Fruit fly (Drosophila melanogaster) whole organism, embryonic: ENCODE data around the gene glob2.
A peak's percentile ranks its signal among the peaks of the same experiment; 100 is the strongest.

Experiments
- CG11247 ChIP-seq: fragments of 200-800 bp; sonication (Bioruptor generic); IDR thresholded peaks from 2 replicates; pipeline ENCODE4 v1.3.6; 2022; ENCODE audit warnings: missing biosample characterization, missing genetic modification characterization
- CG13424 ChIP-seq: fragments of 200-800 bp; sonication (Bioruptor generic); optimal IDR thresholded peaks from 2 replicates; lab custom pipeline; 2019; ENCODE audit warnings: missing biosample characterization, mild to moderate bottlenecking, missing genetic modification characterization, moderate library complexity
- CG16779 ChIP-seq: fragments of 200-800 bp; sonication (Bioruptor generic); IDR thresholded peaks from 2 replicates; pipeline ENCODE4 v1.3.6; 2022; ENCODE audit warnings: missing biosample characterization, missing genetic modification characterization
- CG16813 ChIP-seq: fragments of 200-800 bp; sonication (Bioruptor generic); IDR thresholded peaks from 3 replicates; pipeline ENCODE4 v1.3.6; 2022; ENCODE audit warnings: missing biosample characterization, missing genetic modification characterization; ENCODE audit not compliant: partially characterized antibody
- CG17829 ChIP-seq: fragments of 200-800 bp; optimal IDR thresholded peaks from 2 replicates; lab custom pipeline; 2019; ENCODE audit warnings: missing biosample characterization, mild to moderate bottlenecking, missing genetic modification characterization, moderate library complexity
- CG3065 ChIP-seq: fragments of 200-800 bp; sonication (Bioruptor generic); optimal IDR thresholded peaks from 2 replicates; lab custom pipeline; 2016; ENCODE audit warnings: missing biosample characterization, missing genetic modification characterization
- CG31224 ChIP-seq: fragments of 200-800 bp; sonication (Bioruptor generic); IDR thresholded peaks from 2 replicates; pipeline ENCODE4 v1.3.6; 2022; ENCODE audit warnings: missing biosample characterization, missing genetic modification characterization
- CG3163 ChIP-seq: fragments of 200-800 bp; sonication (Bioruptor generic); optimal IDR thresholded peaks from 3 replicates; lab custom pipeline; 2016; ENCODE audit warnings: missing biosample characterization, missing genetic modification characterization
- CG34376 ChIP-seq: fragments of 200-800 bp; sonication (Bioruptor generic); optimal IDR thresholded peaks from 2 replicates; lab custom pipeline; 2018; ENCODE audit warnings: missing biosample characterization, mild to moderate bottlenecking, missing genetic modification characterization
- CG3847 ChIP-seq: fragments of 200-800 bp; sonication (Bioruptor generic); IDR thresholded peaks from 2 replicates; pipeline ENCODE4 v1.3.6; 2022; ENCODE audit warnings: missing biosample characterization, missing genetic modification characterization
- CG4360 ChIP-seq: fragments of 200-800 bp; sonication (Bioruptor generic); IDR thresholded peaks from 2 replicates; pipeline ENCODE4 v1.3.6; 2022; ENCODE audit warnings: missing biosample characterization, missing genetic modification characterization
- CG4820 ChIP-seq: fragments of 200-800 bp; sonication (Bioruptor generic); optimal IDR thresholded peaks from 3 replicates; lab custom pipeline; 2016; ENCODE audit warnings: missing biosample characterization, missing genetic modification characterization
- CG5953 ChIP-seq: fragments of 200-800 bp; sonication (Bioruptor generic); IDR thresholded peaks from 2 replicates; pipeline ENCODE4 v1.3.6; 2022; ENCODE audit warnings: missing biosample characterization, missing genetic modification characterization
- CG7271 ChIP-seq: fragments of 200-800 bp; sonication (Bioruptor generic); optimal IDR thresholded peaks from 2 replicates; lab custom pipeline; 2018; ENCODE audit warnings: missing biosample characterization, mild to moderate bottlenecking, missing genetic modification characterization, moderate library complexity
- CG7745 ChIP-seq: fragments of 200-800 bp; sonication (Bioruptor generic); optimal IDR thresholded peaks from 2 replicates; lab custom pipeline; 2018; ENCODE audit warnings: missing biosample characterization, mild to moderate bottlenecking, missing genetic modification characterization, moderate library complexity
- Eip74EF ChIP-seq, 2 experiments: fragments of 200-800 bp in 1 of 2; fragments of >200 bp in 1 of 2; sonication (Bioruptor generic) in 1 of 2; optimal IDR thresholded peaks; 2 replicates each; lab custom pipeline; 2017 to 2019; ENCODE audit warnings: missing biosample characterization in 2 of 2, missing genetic modification characterization in 2 of 2, mild to moderate bottlenecking in 1 of 2, moderate library complexity in 1 of 2
- Hand ChIP-seq: fragments of 200-800 bp; sonication (Bioruptor generic); optimal IDR thresholded peaks from 2 replicates; lab custom pipeline; 2017; ENCODE audit warnings: mild to moderate bottlenecking, missing biosample characterization, missing genetic modification reagents, missing genetic modification characterization
- HmgZ ChIP-seq: fragments of 200-800 bp; sonication (Bioruptor generic); optimal IDR thresholded peaks from 2 replicates; lab custom pipeline; 2018; ENCODE audit warnings: missing biosample characterization, mild to moderate bottlenecking, missing genetic modification characterization
- Hr3 ChIP-seq: fragments of 200-800 bp; sonication (Bioruptor generic); optimal IDR thresholded peaks from 3 replicates; lab custom pipeline; 2016; ENCODE audit warnings: missing biosample characterization, missing genetic modification characterization
- Hr78 ChIP-seq, 2 experiments: fragments of 200-800 bp in 1 of 2; fragments of >200 bp in 1 of 2; sonication (Bioruptor generic) in 1 of 2; optimal IDR thresholded peaks; 2 replicates each; lab custom pipeline; 2017 to 2019; ENCODE audit warnings: missing biosample characterization in 2 of 2, missing genetic modification characterization in 2 of 2, mild to moderate bottlenecking in 1 of 2, moderate library complexity in 1 of 2
- Jarid2 ChIP-seq: fragments of 200-800 bp; sonication (Bioruptor generic); optimal IDR thresholded peaks from 3 replicates; lab custom pipeline; 2017; ENCODE audit warnings: mild to moderate bottlenecking, missing biosample characterization, missing genetic modification reagents, missing genetic modification characterization
- MTF-1 ChIP-seq: fragments of 200-800 bp; sonication (Bioruptor generic); optimal IDR thresholded peaks from 2 replicates; lab custom pipeline; 2018; ENCODE audit warnings: missing biosample characterization, mild to moderate bottlenecking, missing genetic modification characterization, borderline replicate concordance
- Pdp1 ChIP-seq, 2 experiments: fragments of 200-800 bp; sonication (Bioruptor generic); optimal IDR thresholded peaks; 3 replicates each; lab custom pipeline; 2016; ENCODE audit warnings: missing biosample characterization in 2 of 2, missing genetic modification characterization in 2 of 2, mild to moderate bottlenecking in 1 of 2, moderate library complexity in 1 of 2
- Rfx ChIP-seq: fragments of 200-800 bp; sonication (Bioruptor generic); IDR thresholded peaks from 2 replicates; pipeline ENCODE4 v1.3.6; 2022; ENCODE audit warnings: missing biosample characterization, missing genetic modification characterization
- Six4 ChIP-seq: fragments of 200-800 bp; sonication (Bioruptor generic); optimal IDR thresholded peaks from 2 replicates; lab custom pipeline; 2016; ENCODE audit warnings: missing biosample characterization, missing genetic modification characterization
- bcd ChIP-seq: fragments of 200-800 bp; sonication (Bioruptor generic); optimal IDR thresholded peaks from 2 replicates; lab custom pipeline; 2017; ENCODE audit warnings: missing biosample characterization, mild to moderate bottlenecking, missing genetic modification characterization
- ci ChIP-seq: fragments of 200-800 bp; sonication (Bioruptor generic); IDR thresholded peaks from 3 replicates; pipeline ENCODE4 v1.3.6; 2022; ENCODE audit warnings: missing biosample characterization, missing genetic modification characterization
- dan ChIP-seq: fragments of 200-800 bp; sonication (Bioruptor generic); IDR thresholded peaks from 2 replicates; pipeline ENCODE4 v1.3.6; 2022; ENCODE audit warnings: missing biosample characterization, missing genetic modification characterization
- dimm ChIP-seq: fragments of 200-800 bp; sonication (Bioruptor generic); IDR thresholded peaks from 2 replicates; pipeline ENCODE4 v1.3.6; 2022; ENCODE audit warnings: missing biosample characterization, missing genetic modification characterization
- exex ChIP-seq: fragments of 200-800 bp; sonication (Bioruptor generic); optimal IDR thresholded peaks from 4 replicates; lab custom pipeline; 2018; ENCODE audit warnings: missing biosample characterization, mild to moderate bottlenecking, missing genetic modification characterization, moderate library complexity
- gem ChIP-seq: fragments of 200-800 bp; sonication (Bioruptor generic); optimal IDR thresholded peaks from 2 replicates; lab custom pipeline; 2019; ENCODE audit warnings: missing biosample characterization, mild to moderate bottlenecking, missing genetic modification characterization, moderate library complexity
- grn ChIP-seq: fragments of 200-800 bp; sonication (Bioruptor generic); optimal IDR thresholded peaks from 3 replicates; lab custom pipeline; 2017; ENCODE audit warnings: missing biosample characterization, missing genetic modification characterization
- ken ChIP-seq: fragments of 200-800 bp; sonication (Bioruptor generic); IDR thresholded peaks from 3 replicates; pipeline ENCODE4 v1.3.6; 2022; ENCODE audit warnings: missing biosample characterization, missing genetic modification characterization
- lilli ChIP-seq: fragments of 200-800 bp; sonication (Bioruptor generic); optimal IDR thresholded peaks from 3 replicates; lab custom pipeline; 2016; ENCODE audit warnings: missing biosample characterization, missing genetic modification characterization
- lola ChIP-seq, 3 experiments: fragments of >200 bp in 2 of 3; fragments of 200-800 bp in 1 of 3; sonication (Bioruptor generic) in 1 of 3; optimal IDR thresholded peaks; 2 replicates each; lab custom pipeline; 2017 to 2019; ENCODE audit warnings: missing biosample characterization in 3 of 3, missing genetic modification characterization in 3 of 3, mild to moderate bottlenecking in 1 of 3, moderate library complexity in 1 of 3
- nom ChIP-seq: fragments of 200-800 bp; sonication (Bioruptor generic); optimal IDR thresholded peaks from 2 replicates; lab custom pipeline; 2017; ENCODE audit warnings: missing biosample characterization, missing genetic modification characterization, mild to moderate bottlenecking, moderate library complexity, missing genetic modification reagents
- oc ChIP-seq: fragments of 200-800 bp; sonication (Bioruptor generic); optimal IDR thresholded peaks from 2 replicates; lab custom pipeline; 2018; ENCODE audit warnings: missing biosample characterization, mild to moderate bottlenecking, missing genetic modification characterization, moderate library complexity
- phol ChIP-seq: fragments of 200-800 bp; sonication (Bioruptor generic); optimal IDR thresholded peaks from 3 replicates; lab custom pipeline; 2018; ENCODE audit warnings: missing biosample characterization, mild to moderate bottlenecking, missing genetic modification characterization, moderate library complexity
- prd ChIP-seq, 3 experiments: fragments of >200 bp in 2 of 3; fragments of 200-800 bp in 1 of 3; sonication (Bioruptor generic) in 1 of 3; optimal IDR thresholded peaks in 2 of 3; IDR thresholded peaks in 1 of 3; 2 replicates in 2 of 3; 3 replicates in 1 of 3; pipeline versions ENCODE4 v1.3.6 to Lab custom; 2017 to 2022; ENCODE audit warnings: missing biosample characterization in 1 of 3, missing genetic modification characterization in 1 of 3
- scrt ChIP-seq: fragments of 200-800 bp; sonication (Bioruptor generic); optimal IDR thresholded peaks from 2 replicates; lab custom pipeline; 2018; ENCODE audit warnings: missing biosample characterization, mild to moderate bottlenecking, missing genetic modification characterization, moderate library complexity
- slp2 ChIP-seq: fragments of 200-800 bp; sonication (Bioruptor generic); optimal IDR thresholded peaks from 2 replicates; lab custom pipeline; 2016; ENCODE audit warnings: missing biosample characterization, missing genetic modification characterization
- tup ChIP-seq: fragments of 200-800 bp; sonication (Bioruptor generic); optimal IDR thresholded peaks from 2 replicates; lab custom pipeline; 2016; ENCODE audit warnings: missing biosample characterization, mild to moderate bottlenecking, missing genetic modification characterization, moderate library complexity
- zfh1 ChIP-seq: fragments of 200-800 bp; sonication (Bioruptor generic); IDR thresholded peaks from 3 replicates; pipeline ENCODE4 v1.3.6; 2022; ENCODE audit warnings: missing biosample characterization, missing genetic modification characterization

The glob2 gene

DNA sequence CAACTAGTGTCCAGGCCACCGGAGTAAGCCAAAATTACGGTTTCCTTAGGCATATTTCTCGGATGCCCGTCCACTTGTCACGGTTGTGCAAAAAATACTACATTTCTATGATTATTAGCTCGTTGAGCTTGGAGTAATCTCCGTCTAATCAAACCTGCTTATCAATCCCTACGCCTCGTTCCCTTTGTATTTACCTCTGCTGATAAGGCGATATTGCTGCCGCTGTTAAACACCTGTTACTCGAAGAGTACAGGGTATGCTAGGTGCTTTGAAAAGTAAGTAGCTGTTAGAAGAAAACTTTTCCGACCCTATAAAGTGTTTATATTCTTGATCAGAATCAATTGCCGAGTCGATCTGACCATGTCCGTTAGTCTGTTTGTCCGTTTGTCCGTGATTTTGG is 35.6 kb upstream of the glob2 start, which contains the start of gene Ass (continued):
- TF ChIP-seq Eip74EF (GFP tag; optimal IDR thresholded peaks at IDR 0.05; lab: Kevin White, UChicago), result no peak
- TF ChIP-seq CG31224 (GFP tag; lab: Robert Waterston, UW), result no peak
- TF ChIP-seq exex (tag; lab: Kevin White, UChicago), result peak; percentile 13

DNA sequence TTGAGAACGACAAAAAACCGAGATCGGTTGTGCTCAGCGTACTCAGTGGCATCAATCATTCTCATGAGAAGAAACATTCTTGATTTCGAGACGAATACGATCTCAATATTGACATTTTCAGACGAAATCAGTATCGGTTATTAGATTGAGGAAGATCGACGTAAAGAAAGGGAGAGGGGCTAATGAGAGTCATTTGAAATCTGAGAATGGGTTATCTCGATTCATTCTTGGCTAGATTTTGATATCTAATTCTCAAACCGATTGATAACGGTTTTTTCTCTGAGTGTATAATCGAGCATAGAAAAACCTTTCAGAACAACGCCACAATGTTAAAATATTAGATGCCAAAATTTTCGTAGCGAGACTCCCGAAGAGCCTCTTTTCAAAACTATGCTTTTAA is 32.2 kb upstream of the glob2 start, which contains the start of gene CG31286:
Gene CG31286, plus strand, starts transcription at position 301 of the 400 bp plus-strand sequence.
- TF ChIP-seq CG13424 (tag; lab: Kevin White, UChicago), result no peak
- TF ChIP-seq slp2, result no peak
- no peak for TF ChIP-seq bcd (GFP tag; lab: Kevin White, UChicago)
- no peak for TF ChIP-seq phol (tag; lab: Kevin White, UChicago)
- TF ChIP-seq CG7745 (tag; lab: Kevin White, UChicago), result no peak
- no peak for TF ChIP-seq Hr78 (GFP tag; optimal IDR thresholded peaks at IDR 0.05; lab: Kevin White, UChicago)
- TF ChIP-seq CG5953 (GFP tag; lab: Robert Waterston, UW), result no peak
- no peak for TF ChIP-seq prd (optimal IDR thresholded peaks at IDR 0.05; lab: Kevin White, UChicago)
- TF ChIP-seq prd (GFP tag; IDR thresholded peaks at IDR 0.05; lab: Robert Waterston, UW), result no peak
- no peak for TF ChIP-seq Jarid2 (GFP tag; lab: Kevin White, UChicago)
- no peak for TF ChIP-seq grn (GFP tag; lab: Kevin White, UChicago)
- no peak for TF ChIP-seq zfh1
- no peak for TF ChIP-seq CG4360 (GFP tag; lab: Robert Waterston, UW)
- no peak for TF ChIP-seq Six4
- no peak for TF ChIP-seq CG17829 (tag; lab: Kevin White, UChicago)
- TF ChIP-seq CG3065 (GFP tag; lab: Kevin White, UChicago), result no peak
- no peak for TF ChIP-seq HmgZ (tag; lab: Kevin White, UChicago)
- no peak for TF ChIP-seq CG16813

DNA sequence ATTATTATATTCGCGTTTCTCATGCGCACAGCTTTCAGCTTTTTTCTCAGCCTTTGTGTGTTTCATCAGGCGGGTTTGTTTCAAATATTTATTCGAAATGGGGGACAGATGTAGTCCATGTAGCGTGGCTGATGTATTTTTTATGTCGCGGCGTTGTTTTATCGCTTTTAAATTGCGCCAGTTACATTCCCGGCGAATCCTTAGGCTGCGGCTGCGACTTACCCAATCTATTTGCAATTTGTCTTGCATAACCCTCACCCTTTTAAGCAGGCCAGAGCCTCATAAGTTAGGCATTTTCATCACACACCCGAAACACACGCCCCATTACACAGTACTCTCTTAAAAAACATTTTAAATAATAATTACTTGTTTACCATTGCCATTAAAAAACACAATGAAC is 21.1 kb upstream of the glob2 start, which contains the start of gene sunz:
Gene sunz, plus strand, starts transcription at position 301 of the 400 bp plus-strand sequence.
- TF ChIP-seq CG4820 (GFP tag; lab: Kevin White, UChicago) (no peak), CG3847 (GFP tag; lab: Robert Waterston, UW) (no peak), Pdp1 (GFP tag; optimal IDR thresholded peaks at IDR 0.05; lab: Kevin White, UChicago) (no peak), CG3163 (GFP tag; lab: Kevin White, UChicago) (no peak), CG7745 (tag; lab: Kevin White, UChicago) (no peak), Hand (GFP tag; lab: Kevin White, UChicago) (no peak)
- TF ChIP-seq, all 482 proteins: peak for 0

DNA sequence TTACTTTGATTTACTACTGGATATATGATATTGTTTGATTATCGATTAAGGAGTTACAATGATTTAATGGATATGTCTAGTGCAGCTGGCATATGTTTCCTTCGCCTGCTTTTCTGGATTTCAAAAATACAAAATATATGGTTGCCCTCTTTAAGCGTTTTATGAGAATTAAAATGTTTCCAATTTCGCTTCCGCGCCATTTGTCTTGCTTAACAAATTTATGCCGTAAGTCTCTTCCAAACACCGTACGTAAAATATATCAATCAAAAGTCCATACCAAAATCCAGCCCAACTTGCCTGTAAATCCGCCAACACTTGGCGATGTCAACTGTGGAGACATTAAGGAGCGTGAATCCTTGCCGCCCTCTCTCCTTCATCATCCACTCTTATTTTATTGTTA is 20.5 kb upstream of the glob2 start, which contains the start of gene CG15177:
Gene CG15177, minus strand, starts transcription at position 101 of the 400 bp plus-strand sequence.
- TF ChIP-seq ci, result no peak

DNA sequence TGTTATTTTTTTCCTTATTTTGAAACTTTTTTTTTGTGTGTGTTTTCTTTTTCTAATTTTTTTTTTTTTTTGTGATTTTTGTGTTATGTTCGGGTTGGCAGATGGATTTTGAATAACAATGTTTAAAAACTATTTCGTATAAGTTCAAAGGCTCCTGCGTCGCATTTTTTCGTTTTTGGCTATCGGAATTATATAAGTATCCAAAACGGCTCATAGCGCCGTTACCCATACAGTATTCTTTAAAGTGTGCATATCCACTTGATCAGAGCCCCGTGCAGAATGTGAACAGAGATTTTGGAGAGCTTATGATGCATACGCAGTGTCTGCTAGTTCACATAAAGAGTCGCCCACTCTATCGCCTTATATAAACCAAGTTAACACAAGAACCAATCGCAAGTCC is 19.1 kb upstream of the glob2 start, which contains the start of gene sowi:
Gene sowi, minus strand, starts transcription at position 101 of the 400 bp plus-strand sequence.
- no peak for TF ChIP-seq dan
- no peak for TF ChIP-seq MTF-1
- TF ChIP-seq CG7271, result no peak
- no peak for TF ChIP-seq ken (GFP tag; lab: Robert Waterston, UW)
- TF ChIP-seq zfh1, result no peak
- TF ChIP-seq dimm (GFP tag; lab: Robert Waterston, UW), result no peak
- TF ChIP-seq scrt (GFP tag; lab: Kevin White, UChicago), result no peak
- TF ChIP-seq CG16779 (GFP tag; lab: Robert Waterston, UW), result no peak
- TF ChIP-seq CG11247 (GFP tag; lab: Robert Waterston, UW), result no peak
- no peak for TF ChIP-seq lola (GFP tag; optimal IDR thresholded peaks at IDR 0.05; lab: Kevin White, UChicago)
- no peak for TF ChIP-seq CG3065 (GFP tag; lab: Kevin White, UChicago)
- no peak for TF ChIP-seq nom (GFP tag; lab: Kevin White, UChicago)
- no peak for TF ChIP-seq Hr3 (GFP tag; lab: Kevin White, UChicago)
- no peak for TF ChIP-seq tup (GFP tag; lab: Kevin White, UChicago)
- no peak for TF ChIP-seq CG34376 (GFP tag; lab: Kevin White, UChicago)
- no peak for TF ChIP-seq lilli (GFP tag; lab: Kevin White, UChicago)
- TF ChIP-seq oc (tag; lab: Kevin White, UChicago), result no peak
- no peak for TF ChIP-seq Rfx (GFP tag; lab: Robert Waterston, UW)
- TF ChIP-seq gem (tag; lab: Kevin White, UChicago), result no peak
